Worm (Caenorhabditis elegans) whole organism, midembryonic: ENCODE data around the gene nspc-1.

Experiments
- cog-1 ChIP-seq: sonication (generic microtip); optimal IDR thresholded peaks from 2 replicates; lab custom pipeline; 2016; ENCODE audit warnings: missing genetic modification characterization, missing compliant biosample characterization
- flt-1 ChIP-seq: fragments of 200-800 bp; sonication (Bioruptor generic); IDR thresholded peaks from 2 replicates; pipeline ENCODE4 v1.3.6; 2022; ENCODE audit warnings: missing genetic modification characterization, missing compliant biosample characterization
- med-1 ChIP-seq: sonication (generic microtip); optimal IDR thresholded peaks from 2 replicates; lab custom pipeline; 2017; ENCODE audit warnings: missing genetic modification characterization, mild to moderate bottlenecking, missing compliant biosample characterization, antibody characterized with exemption, missing genetic modification reagents; ENCODE audit not compliant: insufficient read depth
- ref-1 ChIP-seq: fragments of 200-800 bp; sonication (Bioruptor generic); conservative IDR thresholded peaks from 2 replicates; pipeline ENCODE4 v1.3.6; 2022; ENCODE audit warnings: missing genetic modification reagents, missing genetic modification characterization, missing compliant biosample characterization
- tab-1 ChIP-seq: fragments of 200-800 bp; sonication (Bioruptor generic); IDR thresholded peaks from 2 replicates; pipeline ENCODE4 v1.3.6; 2022; ENCODE audit warnings: missing genetic modification characterization, missing compliant biosample characterization
- ztf-23 ChIP-seq: fragments of 200-800 bp; sonication (Bioruptor generic); IDR thresholded peaks from 2 replicates; pipeline ENCODE4 v1.3.6; 2022; ENCODE audit warnings: missing genetic modification reagents, missing genetic modification characterization, missing compliant biosample characterization
- ztf-29 ChIP-seq: fragments of 200-800 bp; sonication (Bioruptor generic); IDR thresholded peaks from 2 replicates; pipeline ENCODE4 v1.3.6; 2022; ENCODE audit warnings: missing genetic modification reagents, missing genetic modification characterization, missing compliant biosample characterization

DNA sequence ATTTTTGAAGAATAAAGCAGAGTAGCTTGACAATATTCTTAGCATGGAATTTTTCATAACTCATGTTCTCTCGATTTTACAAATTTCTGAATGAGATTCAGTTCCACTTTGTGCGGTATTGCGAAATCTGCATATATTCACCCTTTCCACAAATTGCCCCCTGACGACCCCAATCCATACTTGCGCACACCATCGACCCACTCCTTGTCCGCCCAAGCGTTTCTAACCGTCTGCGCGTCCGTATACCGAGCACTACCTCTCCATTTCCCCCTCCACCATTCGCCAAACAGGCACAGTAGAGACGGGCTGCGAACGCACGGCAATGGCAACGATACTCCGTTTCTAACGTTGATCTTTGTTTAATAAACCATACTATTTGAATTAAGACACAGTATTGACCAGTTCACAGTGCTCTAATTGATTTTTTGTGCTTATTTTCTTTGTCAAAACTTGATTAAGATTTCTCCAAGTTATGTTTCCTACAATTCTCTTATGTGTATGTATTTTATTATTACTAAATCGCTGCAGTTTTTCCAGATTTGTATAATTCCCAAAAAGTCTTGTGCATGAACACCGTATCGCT, 21.8 kb upstream of the nspc-1 start, which contains the start of gene utx-1:
- TF ChIP-seq ztf-23 (GFP tag; lab: Robert Waterston, UW), result no peak
- TF ChIP-seq med-1, result no peak
- peak; percentile 8; the same call in 1 of the 2 replicates for TF ChIP-seq tab-1
- no peak for TF ChIP-seq ref-1 (GFP tag; lab: Robert Waterston, UW)
- TF ChIP-seq flt-1 (GFP tag; lab: Robert Waterston, UW), result no peak
- peak; percentile 3 for TF ChIP-seq cog-1 (tag; lab: Kevin White, UChicago)
- TF ChIP-seq ztf-29 (GFP tag; lab: Robert Waterston, UW), result no peak
